Worm (Caenorhabditis elegans) whole organism, L4/young adult: ENCODE measurements around the gene Y37A1A.4.

Experiments
- W03F9.2 ChIP-seq: fragments of 150-350 bp; optimal IDR thresholded peaks from 2 replicates; lab custom pipeline; 2014; ENCODE audit warnings: missing biosample characterization, missing genetic modification characterization
- dao-5 ChIP-seq: sonication (generic microtip); optimal IDR thresholded peaks from 2 replicates; lab custom pipeline; 2016; ENCODE audit warnings: missing genotype, missing genetic modification characterization, moderate library complexity, missing compliant biosample characterization

DNA sequence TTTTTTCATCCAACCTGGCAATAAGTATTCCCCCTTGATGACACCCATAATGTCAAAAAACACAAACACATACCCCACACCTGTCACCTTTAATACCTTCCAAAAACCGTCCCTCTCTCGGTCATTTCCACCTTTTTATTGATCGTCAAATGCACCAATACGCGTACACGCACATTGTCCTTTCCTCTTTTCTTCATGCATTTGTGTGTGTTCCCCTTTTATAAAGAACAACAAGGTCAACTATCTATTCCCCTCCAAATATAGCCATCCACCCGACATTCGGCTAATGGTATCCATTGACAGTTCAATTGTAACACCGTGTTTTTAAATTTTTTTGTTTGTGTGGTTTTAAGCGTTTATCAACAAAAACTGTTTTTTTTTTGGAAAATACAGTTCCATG is 11.0 kb downstream of the Y37A1A.4 start:
- TF ChIP-seq W03F9.2 (tag; lab: Kevin White, UChicago) (no peak), dao-5 (tag; lab: Kevin White, UChicago) (no peak)
